Fruit fly (Drosophila melanogaster) whole organism, embryonic: ENCODE measurements around the gene CAH9.

Source experiments
- Bgb ChIP-seq: fragments of 200-800 bp; sonication (Bioruptor generic); IDR thresholded peaks from 2 replicates; pipeline ENCODE4 v1.3.6; 2022; ENCODE audit warnings: missing biosample characterization, missing genetic modification characterization; ENCODE audit not compliant: partially characterized antibody
- CG10462 ChIP-seq: fragments of 200-800 bp; sonication (Bioruptor generic); optimal IDR thresholded peaks from 2 replicates; lab custom pipeline; 2016; ENCODE audit warnings: missing biosample characterization, missing genetic modification characterization
- CG11695 ChIP-seq: fragments of 200-800 bp; sonication (Bioruptor generic); IDR thresholded peaks from 3 replicates; pipeline ENCODE4 v1.3.6; 2022; ENCODE audit warnings: missing biosample characterization, missing genetic modification characterization
- CG12155 ChIP-seq: fragments of 200-800 bp; sonication (Bioruptor generic); optimal IDR thresholded peaks from 3 replicates; lab custom pipeline; 2016; ENCODE audit warnings: missing biosample characterization, missing genetic modification characterization
- CG12219 ChIP-seq: fragments of 200-800 bp; sonication (Bioruptor generic); optimal IDR thresholded peaks from 3 replicates; lab custom pipeline; 2018; ENCODE audit warnings: missing biosample characterization, mild to moderate bottlenecking, missing genetic modification characterization
- CG15601 ChIP-seq: fragments of 200-800 bp; sonication (Bioruptor generic); optimal IDR thresholded peaks from 3 replicates; lab custom pipeline; 2019; ENCODE audit warnings: missing biosample characterization, mild to moderate bottlenecking, missing genetic modification characterization, moderate library complexity
- CG1602 ChIP-seq: fragments of 200-800 bp; sonication (Bioruptor generic); optimal IDR thresholded peaks from 3 replicates; lab custom pipeline; 2016; ENCODE audit warnings: missing biosample characterization, missing genetic modification characterization
- CG16813 ChIP-seq: fragments of 200-800 bp; sonication (Bioruptor generic); IDR thresholded peaks from 3 replicates; pipeline ENCODE4 v1.3.6; 2022; ENCODE audit warnings: missing biosample characterization, missing genetic modification characterization; ENCODE audit not compliant: partially characterized antibody
- CG43689 ChIP-seq: fragments of 200-800 bp; sonication (Bioruptor generic); IDR thresholded peaks from 2 replicates; pipeline ENCODE4 v1.3.6; 2022; ENCODE audit warnings: missing biosample characterization, missing genetic modification characterization
- CG8089 ChIP-seq: fragments of 200-800 bp; sonication (Bioruptor generic); optimal IDR thresholded peaks from 3 replicates; lab custom pipeline; 2016; ENCODE audit warnings: missing biosample characterization, missing genetic modification characterization
- CG8359 ChIP-seq: fragments of 200-800 bp; sonication (Bioruptor generic); optimal IDR thresholded peaks from 2 replicates; lab custom pipeline; 2017; ENCODE audit warnings: missing biosample characterization, mild to moderate bottlenecking, missing genetic modification characterization, borderline replicate concordance
- CTCF ChIP-seq: fragments of 200-800 bp; sonication (Bioruptor generic); optimal IDR thresholded peaks from 2 replicates; lab custom pipeline; 2017; ENCODE audit warnings: missing biosample characterization, mild to moderate bottlenecking, missing genetic modification characterization, moderate library complexity
- Chrac-16 ChIP-seq: fragments of 200-800 bp; sonication (Bioruptor generic); optimal IDR thresholded peaks from 3 replicates; lab custom pipeline; 2016; ENCODE audit warnings: missing biosample characterization, missing genetic modification characterization
- Hr78 ChIP-seq, 2 experiments: fragments of 200-800 bp in 1 of 2; fragments of >200 bp in 1 of 2; sonication (Bioruptor generic) in 1 of 2; optimal IDR thresholded peaks; 2 replicates each; lab custom pipeline; 2017 to 2019; ENCODE audit warnings: missing biosample characterization in 2 of 2, missing genetic modification characterization in 2 of 2, mild to moderate bottlenecking in 1 of 2, moderate library complexity in 1 of 2
- Max ChIP-seq: fragments of 200-800 bp; sonication (Bioruptor generic); optimal IDR thresholded peaks from 2 replicates; lab custom pipeline; 2016; ENCODE audit warnings: missing biosample characterization, mild to moderate bottlenecking, missing genetic modification characterization
- Mes4 ChIP-seq: fragments of 200-800 bp; sonication (Bioruptor generic); optimal IDR thresholded peaks from 2 replicates; lab custom pipeline; 2016; ENCODE audit warnings: missing biosample characterization, missing genetic modification characterization
- Xbp1 ChIP-seq: fragments of 200-800 bp; sonication (Bioruptor generic); optimal IDR thresholded peaks from 3 replicates; lab custom pipeline; 2016; ENCODE audit warnings: missing biosample characterization, mild to moderate bottlenecking, missing genetic modification characterization
- amos ChIP-seq: fragments of 200-800 bp; sonication (Bioruptor generic); IDR thresholded peaks from 2 replicates; pipeline ENCODE4 v1.3.6; 2022; ENCODE audit warnings: missing biosample characterization, missing genetic modification characterization; ENCODE audit not compliant: partially characterized antibody
- chm ChIP-seq: fragments of 200-800 bp; sonication (Bioruptor generic); IDR thresholded peaks from 2 replicates; pipeline ENCODE4 v1.3.6; 2022; ENCODE audit warnings: missing biosample characterization, missing genetic modification characterization
- chn ChIP-seq: fragments of 200-800 bp; sonication (Bioruptor generic); optimal IDR thresholded peaks from 2 replicates; lab custom pipeline; 2016; ENCODE audit warnings: missing biosample characterization, missing genetic modification characterization
- danr ChIP-seq: fragments of 200-800 bp; sonication (Bioruptor generic); IDR thresholded peaks from 2 replicates; pipeline ENCODE4 v1.3.6; 2022; ENCODE audit warnings: missing biosample characterization, missing genetic modification characterization
- dati ChIP-seq: fragments of 200-800 bp; sonication (Bioruptor generic); IDR thresholded peaks from 2 replicates; pipeline ENCODE4 v1.3.6; 2022; ENCODE audit warnings: missing biosample characterization, missing genetic modification characterization
- fd64A ChIP-seq: fragments of 200-800 bp; sonication (Bioruptor generic); optimal IDR thresholded peaks from 3 replicates; lab custom pipeline; 2018; ENCODE audit warnings: missing biosample characterization, mild to moderate bottlenecking, missing genetic modification characterization
- sc ChIP-seq, 3 experiments: fragments of >200 bp in 2 of 3; fragments of 200-800 bp in 1 of 3; sonication (Bioruptor generic) in 1 of 3; optimal IDR thresholded peaks; 2 replicates in 2 of 3; 3 replicates in 1 of 3; lab custom pipeline; 2017; ENCODE audit warnings: mild to moderate bottlenecking in 1 of 3, missing biosample characterization in 1 of 3, missing genetic modification characterization in 1 of 3, missing genetic modification reagents in 1 of 3

Gene CAH9

DNA sequence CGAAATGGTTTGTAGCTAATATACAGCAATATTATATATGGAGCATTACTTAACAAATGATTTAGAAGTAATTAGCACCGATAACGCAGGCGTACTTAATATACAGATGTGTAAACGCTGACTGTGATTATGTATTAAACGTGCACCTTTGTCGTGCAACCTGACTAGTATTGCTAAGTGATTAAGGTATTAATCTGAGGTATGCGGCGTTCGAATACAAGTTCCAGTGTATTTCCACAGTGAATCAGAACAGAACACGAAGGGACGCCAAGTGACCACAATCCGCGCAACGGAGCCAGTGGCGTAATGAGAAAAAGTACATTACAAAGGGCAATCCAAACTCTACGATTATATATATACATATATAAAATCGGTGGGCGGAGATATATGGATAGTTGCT is 41.9 kb downstream of the CAH9 start, which contains the start of gene Nep5:
Gene Nep5, minus strand, starts transcription at position 101 of the 400 bp plus-strand sequence.
- TF ChIP-seq dati (GFP tag; lab: Robert Waterston, UW) (no peak), CG10462 (GFP tag; lab: Kevin White, UChicago) (no peak), CG8359 (GFP tag; lab: Kevin White, UChicago) (no peak), CG1602 (GFP tag; lab: Kevin White, UChicago) (no peak), CG43689 (GFP tag; lab: Robert Waterston, UW) (no peak), chn (no peak), Chrac-16 (GFP tag; lab: Kevin White, UChicago) (no peak), CG8089 (no peak), danr (no peak), CG12155 (no peak), Mes4 (no peak), CG11695 (no peak)

DNA sequence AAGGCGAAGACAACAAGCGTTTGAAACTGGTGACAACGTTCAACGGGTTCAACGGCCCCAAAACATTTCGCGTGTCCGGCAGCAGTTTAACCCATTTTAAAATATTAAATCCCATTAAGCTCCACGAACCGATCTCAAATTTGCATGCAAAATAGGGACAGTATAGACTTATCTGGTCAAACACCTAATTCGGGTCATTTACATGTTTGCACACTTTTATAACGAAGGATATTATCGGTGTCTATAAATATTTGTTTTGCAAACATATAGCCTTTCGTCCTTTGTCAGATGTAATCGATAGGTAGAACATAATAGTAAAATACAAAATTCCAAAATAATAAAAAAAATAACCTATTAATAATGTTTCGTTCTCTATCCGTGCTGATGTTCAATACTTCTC is 44.1 kb downstream of the CAH9 start, which contains the start of gene CG34292:
Gene CG34292, plus strand, starts transcription at position 301 of the 400 bp plus-strand sequence.
- TF ChIP-seq fd64A (GFP tag; lab: Kevin White, UChicago), result no peak
- TF ChIP-seq CG15601 (tag; lab: Kevin White, UChicago), result no peak
- TF ChIP-seq Xbp1 (GFP tag; lab: Kevin White, UChicago), result no peak
- TF ChIP-seq CG12219 (GFP tag; lab: Kevin White, UChicago), result no peak

DNA sequence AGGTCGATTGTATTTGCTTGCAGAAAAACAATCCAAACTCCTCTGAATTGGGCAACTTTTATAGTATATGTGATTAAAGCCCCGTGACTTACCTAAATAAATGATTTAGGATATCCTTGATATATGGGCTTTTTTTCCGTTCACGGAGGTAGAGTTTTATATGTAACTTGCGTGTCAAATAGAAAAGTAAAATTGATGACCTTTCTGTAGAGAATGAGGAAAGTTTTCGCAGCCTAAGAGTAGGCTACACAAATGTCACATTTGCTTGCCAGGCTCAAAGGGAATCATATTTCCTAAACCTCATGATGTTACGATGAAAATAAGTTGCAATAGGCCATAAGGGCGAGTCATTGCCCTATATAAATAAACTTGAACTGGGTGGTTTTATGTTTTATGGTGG is 49.8 kb downstream of the CAH9 start:
- TF ChIP-seq Bgb (GFP tag; lab: Robert Waterston, UW) (peak; percentile 42; the same call in 1 of the 2 replicates), Hr78 (GFP tag; optimal IDR thresholded peaks at IDR 0.05; lab: Kevin White, UChicago) (peak in 1 of 2 experiments; percentile 93), chm (GFP tag; lab: Robert Waterston, UW) (no peak), amos (GFP tag; lab: Robert Waterston, UW) (peak; percentile 19; the same call in 1 of the 2 replicates), Max (GFP tag; lab: Kevin White, UChicago) (no peak), sc (optimal IDR thresholded peaks at IDR 0.05; lab: Kevin White, UChicago) (no peak), sc (GFP tag; optimal IDR thresholded peaks at IDR 0.05; lab: Kevin White, UChicago) (no peak), CG16813 (GFP tag; lab: Robert Waterston, UW) (peak; percentile 32; the same call in 1 of the 3 replicates), CTCF (GFP tag; lab: Kevin White, UChicago) (peak; percentile 22)
- TF ChIP-seq, all 482 proteins: peak for 5
